Worm (Caenorhabditis elegans): Measurements from ENCODE around the gene ncx-9.

The ncx-9 gene

ce11 chrV:4964671-4965420, 30.2 kb downstream of the ncx-9 start:
- TF ChIP-seq lin-35 (GFP tag; optimal IDR thresholded peaks at IDR 0.05) (peak in 1 of 2 experiments; percentile 30), lin-14 (GFP tag; optimal IDR thresholded peaks at IDR 0.05) (no peak), mab-9 (GFP tag; IDR thresholded peaks at IDR 0.05) (no peak), swsn-7 (tag; optimal IDR thresholded peaks at IDR 0.05) (no peak), nhr-85 (tag) (peak; percentile 57), elt-2 (tag; optimal IDR thresholded peaks at IDR 0.05) (peak; percentile 64)

- no peak for TF ChIP-seq hpl-2 (GFP tag; optimal IDR thresholded peaks at IDR 0.05)
- peak; percentile 22 for TF ChIP-seq nhr-71 (tag; optimal IDR thresholded peaks at IDR 0.05)
- no peak for TF ChIP-seq mab-9 (GFP tag; IDR thresholded peaks at IDR 0.05)
- TF ChIP-seq lin-14 (GFP tag; optimal IDR thresholded peaks at IDR 0.05): peak; percentile 21
- peak; percentile 27 for TF ChIP-seq dsc-1 (tag; optimal IDR thresholded peaks at IDR 0.05)
- no peak for TF ChIP-seq efl-1 (optimal IDR thresholded peaks at IDR 0.05)
- peak in 1 of 2 experiments; percentile 20 for TF ChIP-seq efl-1 (GFP tag; optimal IDR thresholded peaks at IDR 0.05 in 1 of 2)
- no peak for TF ChIP-seq unc-62 (GFP tag; optimal IDR thresholded peaks at IDR 0.05)
These were observed 30.9 kb downstream of the ncx-9 start for ce11 chrV:4964020-4964635.

ce11 chrV:4963606-4964005, 31.4 kb downstream of the ncx-9 start:
- TF ChIP-seq ceh-90 (tag; optimal IDR thresholded peaks at IDR 0.05): no peak
- no peak for TF ChIP-seq nhr-71 (tag; optimal IDR thresholded peaks at IDR 0.05)
- no peak for TF ChIP-seq nhr-85 (tag)
- no peak for TF ChIP-seq swsn-7 (tag; optimal IDR thresholded peaks at IDR 0.05)
- no peak for TF ChIP-seq nhr-20 (tag; optimal IDR thresholded peaks at IDR 0.05)
- no peak for TF ChIP-seq lin-15B (tag; optimal IDR thresholded peaks at IDR 0.05)

ce11 chrV:4962968-4963367, 32.1 kb downstream of the ncx-9 start, which contains the start of gene tam-1:
TSS of gene tam-1 (minus strand) at chrV:4963102.
- peak; percentile 10 for TF ChIP-seq skn-1 (tag; optimal IDR thresholded peaks at IDR 0.05)
- no peak for TF ChIP-seq ceh-90 (tag; optimal IDR thresholded peaks at IDR 0.05)
- TF ChIP-seq nhr-85 (tag): peak; percentile 8
- TF ChIP-seq lin-14 (GFP tag; optimal IDR thresholded peaks at IDR 0.05): peak; percentile 61

ce11 chrV:4960686-4961085, 34.4 kb downstream of the ncx-9 start:
- TF ChIP-seq nhr-11 (tag; optimal IDR thresholded peaks at IDR 0.05): no peak
- no peak for TF ChIP-seq fos-1 (tag; optimal IDR thresholded peaks at IDR 0.05)
- TF ChIP-seq nhr-28 (tag; optimal IDR thresholded peaks at IDR 0.05): no peak

ce11 chrV:4957619-4958018, 37.4 kb downstream of the ncx-9 start:
- TF ChIP-seq lin-39 (tag; optimal IDR thresholded peaks at IDR 0.05) (no peak), vab-15 (tag; optimal IDR thresholded peaks at IDR 0.05) (no peak), unc-86 (tag; optimal IDR thresholded peaks at IDR 0.05) (no peak), jun-1 (tag; optimal IDR thresholded peaks at IDR 0.05) (no peak), zip-4 (GFP tag; optimal IDR thresholded peaks at IDR 0.05) (no peak), tbx-2 (tag; optimal IDR thresholded peaks at IDR 0.05) (no peak), lin-15B (tag; optimal IDR thresholded peaks at IDR 0.05) (no peak), mdl-1 (tag; optimal IDR thresholded peaks at IDR 0.05) (no peak), C04F5.9 (tag; optimal IDR thresholded peaks at IDR 0.05) (no peak)

- no peak for TF ChIP-seq efl-1 (optimal IDR thresholded peaks at IDR 0.05)
- peak in 1 of 2 experiments; percentile 4 for TF ChIP-seq efl-1 (GFP tag; optimal IDR thresholded peaks at IDR 0.05 in 1 of 2)
- TF ChIP-seq xbp-1 (tag; optimal IDR thresholded peaks at IDR 0.05): no peak
These were observed 38.5 kb downstream of the ncx-9 start, which contains the start of gene str-208 for ce11 chrV:4956529-4956928. TSS of gene str-208 (plus strand) at chrV:4956829.

Measured in whole organism, L1 larva.